Worm (Caenorhabditis elegans) whole organism, young adult: ENCODE data around the gene ZK1248.11.

Experiments used
- B0019.2 ChIP-seq: fragments of 200-800 bp; sonication (Bioruptor generic); conservative IDR thresholded peaks from 2 replicates; pipeline ENCODE4 v1.3.6; 2022; ENCODE audit warnings: missing genetic modification reagents, missing genetic modification characterization, missing compliant biosample characterization
- cebp-1 ChIP-seq, 2 experiments: fragments of 200-800 bp in 1 of 2; sonication (Bioruptor generic) in 1 of 2; sonication (generic microtip) in 1 of 2; IDR thresholded peaks in 1 of 2; optimal IDR thresholded peaks in 1 of 2; 2 replicates each; pipeline versions ENCODE4 v1.3.6 to Lab custom; 2017 to 2022; ENCODE audit warnings: missing compliant biosample characterization in 2 of 2, missing genetic modification characterization in 2 of 2, mild to moderate bottlenecking in 1 of 2, missing genetic modification reagents in 1 of 2, moderate library complexity in 1 of 2
- hlh-26 ChIP-seq: fragments of 200-800 bp; sonication (Bioruptor generic); conservative IDR thresholded peaks from 2 replicates; pipeline ENCODE4 v1.3.6; 2022; ENCODE audit warnings: missing genetic modification reagents, missing genetic modification characterization, missing compliant biosample characterization
- lin-35 ChIP-seq, 3 experiments: fragments of 150-350 bp in 2 of 3; sonication (generic microtip) in 1 of 3; optimal IDR thresholded peaks; 2 replicates each; lab custom pipeline; 2014 to 2018; ENCODE audit warnings: missing biosample characterization in 3 of 3, missing genetic modification characterization in 3 of 3, missing genetic modification reagents in 3 of 3

DNA sequence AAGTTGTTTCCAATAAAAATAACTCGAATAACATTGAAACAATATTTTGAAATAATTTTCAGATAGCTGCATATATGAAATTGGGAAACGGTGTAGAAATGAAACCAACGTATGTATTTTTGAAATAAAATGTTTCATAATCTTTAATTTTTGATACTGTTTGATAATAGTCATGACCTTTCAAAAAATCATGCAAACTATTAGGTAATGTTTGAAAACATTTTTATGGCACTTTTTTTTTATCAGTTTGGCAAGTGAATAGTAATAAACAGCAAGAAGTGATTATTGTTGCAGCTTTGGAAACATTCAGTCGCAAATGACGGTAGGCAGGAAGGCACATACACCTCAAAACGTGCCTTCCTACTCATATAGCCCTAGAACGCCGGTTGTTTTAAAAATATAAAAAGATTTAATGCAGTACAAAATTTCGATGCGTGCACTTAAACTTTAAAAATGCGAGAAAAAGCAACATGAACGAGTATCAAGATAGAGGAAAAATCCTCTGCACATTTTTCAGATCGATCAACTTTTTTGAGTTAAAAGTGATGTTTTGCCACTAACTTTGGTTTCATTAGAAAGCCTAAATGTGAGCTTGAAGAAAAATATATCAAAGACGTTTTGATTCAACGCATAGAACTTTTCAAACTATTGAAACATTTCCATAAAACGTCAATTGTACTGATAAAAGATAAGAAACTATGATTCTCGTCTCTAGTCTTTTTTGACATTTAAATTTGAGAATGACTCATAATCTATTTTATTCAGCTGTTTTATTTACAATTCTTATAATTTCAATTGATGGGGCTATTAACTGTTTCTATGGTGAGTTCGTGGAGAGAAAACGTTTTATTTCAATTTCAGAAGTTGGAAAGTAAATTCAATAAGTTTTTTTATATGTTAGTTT, 37.3 kb upstream of the ZK1248.11 start, which contains the start of gene F55C12.19:
- TF ChIP-seq cebp-1 (GFP tag; IDR thresholded peaks at IDR 0.05; lab: Robert Waterston, UW) (no peak), cebp-1 (tag; optimal IDR thresholded peaks at IDR 0.05; lab: Kevin White, UChicago) (no peak), hlh-26 (GFP tag; lab: Robert Waterston, UW) (no peak), B0019.2 (GFP tag; lab: Robert Waterston, UW) (no peak), lin-35 (GFP tag; optimal IDR thresholded peaks at IDR 0.05; lab: Kevin White, UChicago) (no peak)
